Worm (Caenorhabditis elegans): ENCODE results near the gene rpn-13.

The rpn-13 gene

DNA sequence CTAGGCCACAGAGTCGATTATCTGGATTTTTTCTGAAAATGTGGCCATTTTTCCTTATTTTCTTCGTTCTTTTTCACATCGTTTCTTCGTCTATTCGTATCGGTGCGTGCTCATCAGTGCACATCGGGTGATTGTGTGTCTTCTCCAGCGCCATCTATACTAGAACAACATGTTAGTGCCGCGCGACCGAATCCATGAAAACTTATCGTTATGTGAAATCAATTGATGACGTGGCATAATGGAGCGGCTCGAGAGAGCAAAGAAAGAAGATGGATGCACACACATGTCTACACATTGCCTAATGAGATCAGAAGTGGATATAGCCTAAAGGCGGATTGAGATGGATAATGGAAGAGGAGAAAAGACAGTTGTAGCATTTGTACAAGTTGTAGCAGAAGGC, 29.5 kb downstream of the rpn-13 start:
- TF ChIP-seq F49E8.2 (tag; optimal IDR thresholded peaks at IDR 0.05; ENCODE audit: insufficient read depth) (no peak), Y95B8A.8 (GFP tag; IDR thresholded peaks at IDR 0.05) (no peak), ztf-26 (tag; optimal IDR thresholded peaks at IDR 0.05) (no peak), zim-3 (tag; optimal IDR thresholded peaks at IDR 0.05) (no peak), F57C9.4 (tag; optimal IDR thresholded peaks at IDR 0.05) (no peak), F22D6.2 (tag; optimal IDR thresholded peaks at IDR 0.05) (no peak), rcor-1 (GFP tag; IDR thresholded peaks at IDR 0.05) (no peak), snpc-1.1 (tag; optimal IDR thresholded peaks at IDR 0.05; ENCODE audit: insufficient read depth) (no peak), madf-3 (GFP tag; IDR thresholded peaks at IDR 0.05) (no peak), cebp-2 (GFP tag; IDR thresholded peaks at IDR 0.05) (no peak), ZK185.1 (tag; optimal IDR thresholded peaks at IDR 0.05; ENCODE audit: poor library complexity, severe bottlenecking) (no peak), Y79H2A.3 (GFP tag; conservative IDR thresholded peaks at IDR 0.05) (no peak), nhr-179 (tag; optimal IDR thresholded peaks at IDR 0.05) (no peak), F57A8.1 (GFP tag; optimal IDR thresholded peaks at IDR 0.05) (no peak), ztf-22 (GFP tag; optimal IDR thresholded peaks at IDR 0.05) (no peak), attf-5 (GFP tag; optimal IDR thresholded peaks at IDR 0.05) (no peak), tbx-9 (tag; optimal IDR thresholded peaks at IDR 0.05; ENCODE audit: borderline replicate concordance) (no peak), atf-7 (tag; optimal IDR thresholded peaks at IDR 0.05) (no peak), nfyb-1 (GFP tag; IDR thresholded peaks at IDR 0.05) (no peak)

DNA sequence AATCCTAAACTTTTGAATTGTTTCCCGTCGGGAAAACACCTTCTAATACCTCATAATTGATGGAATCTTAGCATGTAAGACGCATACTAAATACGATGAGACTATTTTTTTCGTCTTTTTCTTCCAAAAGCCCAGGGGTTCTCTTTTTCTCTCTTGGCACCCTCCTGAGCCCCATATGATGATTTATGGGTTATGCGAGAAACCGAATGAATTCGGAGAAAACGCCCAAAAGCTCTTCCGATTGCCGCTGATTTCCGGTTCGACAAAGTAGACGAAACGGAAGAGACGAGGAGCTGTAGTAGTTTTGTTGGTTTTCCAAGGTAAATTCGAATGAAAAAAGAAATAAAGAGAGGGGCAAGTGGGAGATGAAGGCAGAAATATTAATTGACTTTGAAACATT, 30.3 kb downstream of the rpn-13 start:
- TF ChIP-seq hsf-1 (GFP tag; IDR thresholded peaks at IDR 0.05) (no peak), zim-3 (tag; optimal IDR thresholded peaks at IDR 0.05) (no peak), C06A6.2 (GFP tag; conservative IDR thresholded peaks at IDR 0.05) (no peak), rpc-1 (optimal IDR thresholded peaks at IDR 0.05) (no peak), rpc-1 (tag; optimal IDR thresholded peaks at IDR 0.05) (no peak), atf-7 (tag; optimal IDR thresholded peaks at IDR 0.05) (no peak), xnd-1 (tag; optimal IDR thresholded peaks at IDR 0.05) (no peak), mcd-1 (GFP tag; IDR thresholded peaks at IDR 0.05) (no peak), Y53F4B.3 (GFP tag; IDR thresholded peaks at IDR 0.05) (no peak), snpc-1.1 (tag; optimal IDR thresholded peaks at IDR 0.05; ENCODE audit: insufficient read depth) (no peak), sptf-2 (GFP tag; optimal IDR thresholded peaks at IDR 0.05) (no peak), nhr-120 (GFP tag; IDR thresholded peaks at IDR 0.05) (no peak), D2030.7 (GFP tag; IDR thresholded peaks at IDR 0.05) (no peak), akir-1 (GFP tag; optimal IDR thresholded peaks at IDR 0.05) (no peak), egl-44 (GFP tag; IDR thresholded peaks at IDR 0.05) (no peak), ztf-6 (GFP tag; IDR thresholded peaks at IDR 0.05) (no peak), lsy-27 (tag; optimal IDR thresholded peaks at IDR 0.05; ENCODE audit: borderline replicate concordance, insufficient read depth) (no peak), repo-1 (tag; optimal IDR thresholded peaks at IDR 0.05) (no peak), ets-4 (GFP tag; optimal IDR thresholded peaks at IDR 0.05) (no peak), ama-1 (optimal IDR thresholded peaks at IDR 0.05) (no peak), ama-1 (GFP tag; optimal IDR thresholded peaks at IDR 0.05) (no peak), pha-4 (tag; optimal IDR thresholded peaks at IDR 0.05) (no peak)

DNA sequence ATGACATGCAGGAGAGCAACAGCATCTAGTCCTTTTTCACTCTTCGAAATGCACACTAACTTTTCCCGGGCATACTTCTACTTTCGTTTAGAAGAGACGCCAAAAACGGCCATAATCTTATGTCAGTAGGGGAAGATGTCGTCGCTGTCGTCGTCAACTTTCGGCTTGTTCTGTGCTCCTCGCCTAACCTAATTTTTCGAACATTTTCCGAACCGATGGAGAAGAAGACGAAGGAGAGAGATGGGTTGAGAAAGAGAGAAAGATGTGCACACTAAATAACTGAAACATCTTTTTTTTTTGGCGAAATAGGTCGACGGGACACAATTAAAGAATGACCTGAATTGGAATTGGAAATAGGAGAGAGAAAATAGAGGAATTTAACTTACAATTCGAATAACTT, 31.4 kb downstream of the rpn-13 start:
- TF ChIP-seq lin-35 (GFP tag; optimal IDR thresholded peaks at IDR 0.05) (peak in 1 of 3 experiments; percentile 16), C17E4.6 (GFP tag; IDR thresholded peaks at IDR 0.05) (no peak), B0261.1 (tag; optimal IDR thresholded peaks at IDR 0.05) (no peak)

Data from whole organism, young adult.